Worm (Caenorhabditis elegans): Measurements from ENCODE around the gene Y6D1A.1.

DNA sequence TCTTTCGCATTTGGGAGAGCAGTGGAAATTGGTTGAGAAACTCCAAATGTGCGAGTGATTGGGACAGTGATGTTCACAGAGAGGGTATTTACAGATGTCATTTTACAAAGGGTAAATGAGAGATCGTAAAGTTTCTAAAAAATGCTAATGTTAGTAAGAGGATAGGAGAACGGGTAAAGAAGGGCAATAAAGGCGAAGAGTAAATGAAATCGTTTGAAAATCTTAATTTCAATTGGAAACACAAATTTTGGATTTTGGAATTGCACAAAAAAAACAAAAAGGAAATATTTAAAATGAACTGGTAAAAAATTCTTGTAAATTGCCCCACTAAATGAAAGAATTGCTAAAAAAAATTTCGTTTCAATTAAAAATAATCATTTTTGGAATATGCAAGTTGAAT is 6.9 kb downstream of the Y6D1A.1 start, which contains the start of gene pap-3:
- TF ChIP-seq him-1 (tag; optimal IDR thresholded peaks at IDR 0.05) (no peak), dao-5 (tag; optimal IDR thresholded peaks at IDR 0.05) (no peak), W03F9.2 (tag; optimal IDR thresholded peaks at IDR 0.05) (no peak)

All from whole organism, L4/young adult.